Worm (Caenorhabditis elegans): ENCODE measurements around the gene dpf-7.

The dpf-7 gene

DNA sequence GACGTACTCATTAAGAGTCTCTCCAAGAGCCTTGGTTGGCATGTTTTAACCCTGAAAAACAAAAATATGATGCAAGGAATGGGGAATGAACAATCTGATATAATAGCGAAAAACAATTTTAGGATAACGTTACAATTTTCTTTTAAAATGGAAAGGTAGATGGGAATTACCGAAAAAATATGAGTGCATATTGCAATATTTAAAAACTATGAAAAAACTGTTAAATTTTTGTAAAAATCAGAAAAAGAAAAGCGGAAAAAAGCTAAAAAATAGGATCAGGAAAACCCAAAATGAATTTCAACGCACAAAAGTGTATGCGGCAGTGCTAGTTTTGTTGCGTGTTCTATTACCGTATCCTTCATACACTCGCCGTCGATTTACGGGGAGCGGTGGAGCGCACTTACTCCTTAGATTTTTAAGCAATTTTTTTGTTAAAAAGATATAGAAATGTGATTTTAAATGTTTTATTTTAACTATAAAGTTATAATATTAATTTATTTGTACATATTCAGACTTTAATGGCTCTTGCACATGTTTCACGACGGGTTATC, 52.6 kb downstream of the dpf-7 start, which contains the start of the genes rpl-20 and Y17G9B.5 (continued):
- TF ChIP-seq lin-39 (tag; optimal IDR thresholded peaks at IDR 0.05) = peak; percentile 99

Data from whole organism, L3 larva.